Worm (Caenorhabditis elegans): Measurements from ENCODE around the gene nlp-3.

nlp-3 gene

ce11 chrX:13226614-13227096 is 48.4 kb upstream of the nlp-3 start, which contains the start of gene skr-21 (continued):
- TF ChIP-seq gmeb-2 (tag; optimal IDR thresholded peaks at IDR 0.05) (no peak), unc-3 (GFP tag; conservative IDR thresholded peaks at IDR 0.05) (no peak), unc-3 (tag; optimal IDR thresholded peaks at IDR 0.05) (no peak), ets-4 (tag; optimal IDR thresholded peaks at IDR 0.05) (no peak), ceh-30 (tag; optimal IDR thresholded peaks at IDR 0.05) (no peak), ceh-6 (GFP tag; optimal IDR thresholded peaks at IDR 0.05) (no peak), rnt-1 (tag; optimal IDR thresholded peaks at IDR 0.05) (no peak), sox-2 (GFP tag; IDR thresholded peaks at IDR 0.05) (peak; percentile 45), T23F11.4 (GFP tag; optimal IDR thresholded peaks at IDR 0.05) (no peak), hlh-6 (tag; optimal IDR thresholded peaks at IDR 0.05) (no peak), hlh-30 (tag; optimal IDR thresholded peaks at IDR 0.05; ENCODE audit: insufficient read depth) (no peak), madf-2 (tag; optimal IDR thresholded peaks at IDR 0.05) (no peak), lin-11 (tag; optimal IDR thresholded peaks at IDR 0.05) (no peak), pros-1 (tag; optimal IDR thresholded peaks at IDR 0.05) (no peak), ceh-34 (tag; optimal IDR thresholded peaks at IDR 0.05) (no peak), unc-55 (GFP tag; optimal IDR thresholded peaks at IDR 0.05) (no peak), unc-86 (tag; optimal IDR thresholded peaks at IDR 0.05) (no peak), ref-2 (tag; optimal IDR thresholded peaks at IDR 0.05) (no peak), K09A11.1 (tag; optimal IDR thresholded peaks at IDR 0.05; ENCODE audit: insufficient read depth) (no peak)

ce11 chrX:13225111-13225905 is 47.1 kb upstream of the nlp-3 start:
- TF ChIP-seq ceh-2 (tag; optimal IDR thresholded peaks at IDR 0.05) (peak; percentile 36), ceh-48 (tag; optimal IDR thresholded peaks at IDR 0.05) (peak; percentile 52), pat-9 (tag; optimal IDR thresholded peaks at IDR 0.05) (no peak), ceh-19 (GFP tag; optimal IDR thresholded peaks at IDR 0.05) (peak; percentile 23), Y22D7AL.16 (tag; optimal IDR thresholded peaks at IDR 0.05) (no peak), hlh-30 (tag; optimal IDR thresholded peaks at IDR 0.05; ENCODE audit: insufficient read depth) (peak; percentile 80), elt-2 (tag; optimal IDR thresholded peaks at IDR 0.05) (peak; percentile 32), ceh-31 (tag; optimal IDR thresholded peaks at IDR 0.05) (peak; percentile 7), ceh-22 (tag; optimal IDR thresholded peaks at IDR 0.05) (peak; percentile 11)

DNA sequence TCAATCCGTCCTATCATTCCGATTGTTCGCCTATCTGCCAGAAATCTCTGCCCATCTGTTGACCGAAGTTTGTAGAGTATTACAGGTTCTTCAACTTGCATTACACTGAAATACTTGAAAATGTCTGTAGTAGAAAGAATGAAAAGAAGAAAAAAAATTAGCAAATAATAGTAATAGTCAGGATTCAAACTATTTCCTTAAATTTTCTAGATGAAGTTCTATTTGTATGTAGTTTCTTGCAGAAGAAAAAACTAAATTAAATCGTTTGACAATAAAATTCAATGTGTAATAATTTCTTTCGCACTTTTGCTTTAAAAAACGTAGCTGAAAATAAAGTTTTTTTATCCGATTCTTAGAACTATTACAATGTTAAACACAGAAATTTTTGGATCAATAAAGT is 46.4 kb upstream of the nlp-3 start, which contains the start of gene skr-19:
Gene skr-19, minus strand, starts transcription at position 101 of the 400 bp plus-strand sequence.
- TF ChIP-seq sox-4 (tag; optimal IDR thresholded peaks at IDR 0.05) = no peak
- no peak for TF ChIP-seq pag-3 (tag; optimal IDR thresholded peaks at IDR 0.05; ENCODE audit: borderline replicate concordance)
- TF ChIP-seq pqm-1 (tag; optimal IDR thresholded peaks at IDR 0.05) = no peak
- no peak for TF ChIP-seq ceh-22 (tag; optimal IDR thresholded peaks at IDR 0.05)
- no peak for TF ChIP-seq nhr-11 (tag; optimal IDR thresholded peaks at IDR 0.05)
- TF ChIP-seq ceh-2 (tag; optimal IDR thresholded peaks at IDR 0.05) = no peak
- no peak for TF ChIP-seq C08G9.2 (tag; optimal IDR thresholded peaks at IDR 0.05)
- TF ChIP-seq ceh-6 (GFP tag; optimal IDR thresholded peaks at IDR 0.05) = no peak

DNA sequence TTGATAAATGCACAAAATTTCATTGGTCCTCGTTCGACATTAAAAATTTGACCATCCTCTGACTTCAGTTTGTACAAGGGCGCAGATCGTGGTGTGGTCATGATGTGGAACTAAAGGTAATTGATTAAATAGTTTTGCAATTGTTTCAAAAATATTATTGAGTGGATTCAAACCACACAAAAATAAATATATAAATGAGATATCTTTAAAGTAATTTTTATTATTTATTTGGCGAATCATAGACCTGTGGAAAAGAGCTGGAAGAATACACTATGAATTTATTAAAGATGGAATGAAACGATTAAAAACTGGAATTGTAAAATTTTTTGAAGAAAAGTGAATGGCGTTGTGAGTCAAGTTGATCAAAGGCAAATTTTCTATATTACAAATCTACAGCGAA is 45.2 kb upstream of the nlp-3 start, which contains the start of gene skr-20:
Gene skr-20, minus strand, starts transcription at position 101 of the 400 bp plus-strand sequence.
- no peak for TF ChIP-seq elt-4 (tag; optimal IDR thresholded peaks at IDR 0.05)
- no peak for TF ChIP-seq nfya-1 (tag; optimal IDR thresholded peaks at IDR 0.05)
- no peak for TF ChIP-seq pros-1 (tag; optimal IDR thresholded peaks at IDR 0.05)
- no peak for TF ChIP-seq fkh-6 (tag; optimal IDR thresholded peaks at IDR 0.05)
- TF ChIP-seq zip-5 (tag; optimal IDR thresholded peaks at IDR 0.05) = no peak
- no peak for TF ChIP-seq syd-9 (tag; optimal IDR thresholded peaks at IDR 0.05)
- no peak for TF ChIP-seq hlh-8 (tag; optimal IDR thresholded peaks at IDR 0.05)
- no peak for TF ChIP-seq ceh-31 (tag; optimal IDR thresholded peaks at IDR 0.05)

Data from whole organism, late embryonic.